Fruit fly (Drosophila melanogaster): ENCODE results near the gene CG34324.

Gene CG34324

dm6 chrX:13457563-13457962 lies at the start of gene CG34324:
Gene CG34324, minus strand, starts transcription at chrX:13457663.
- TF ChIP-seq ttk (optimal IDR thresholded peaks at IDR 0.05) (no peak), insv (optimal IDR thresholded peaks at IDR 0.05) (no peak)

dm6 chrX:13478994-13479393 lies 21.5 kb upstream of the CG34324 start:
- TF ChIP-seq Myc (optimal IDR thresholded peaks at IDR 0.05) (no peak), insv (optimal IDR thresholded peaks at IDR 0.05) (no peak), h (optimal IDR thresholded peaks at IDR 0.05) (no peak), ttk (optimal IDR thresholded peaks at IDR 0.05) (no peak), Sin3A (optimal IDR thresholded peaks at IDR 0.05) (no peak), psq (optimal IDR thresholded peaks at IDR 0.05) (no peak)

dm6 chrX:13450754-13451153 lies 6.7 kb downstream of the CG34324 start:
- TF ChIP-seq h (optimal IDR thresholded peaks at IDR 0.05): no peak
- TF ChIP-seq ttk (optimal IDR thresholded peaks at IDR 0.05): no peak

- TF ChIP-seq Sin3A (optimal IDR thresholded peaks at IDR 0.05) (no peak), Myc (optimal IDR thresholded peaks at IDR 0.05) (no peak), insv (optimal IDR thresholded peaks at IDR 0.05) (no peak), h (optimal IDR thresholded peaks at IDR 0.05) (no peak), psq (optimal IDR thresholded peaks at IDR 0.05) (no peak), ttk (optimal IDR thresholded peaks at IDR 0.05) (no peak)
Measured at dm6 chrX:13447438-13447837, 10.0 kb downstream of the CG34324 start.

dm6 chrX:13445695-13446094 lies 11.8 kb downstream of the CG34324 start, which contains the start of gene Neto:
Gene Neto, plus strand, starts transcription at chrX:13445903.
- TF ChIP-seq insv (optimal IDR thresholded peaks at IDR 0.05) (no peak), psq (optimal IDR thresholded peaks at IDR 0.05) (no peak), h (optimal IDR thresholded peaks at IDR 0.05) (no peak), ttk (optimal IDR thresholded peaks at IDR 0.05) (no peak), Myc (optimal IDR thresholded peaks at IDR 0.05) (no peak), Sin3A (optimal IDR thresholded peaks at IDR 0.05) (no peak)

DNA sequence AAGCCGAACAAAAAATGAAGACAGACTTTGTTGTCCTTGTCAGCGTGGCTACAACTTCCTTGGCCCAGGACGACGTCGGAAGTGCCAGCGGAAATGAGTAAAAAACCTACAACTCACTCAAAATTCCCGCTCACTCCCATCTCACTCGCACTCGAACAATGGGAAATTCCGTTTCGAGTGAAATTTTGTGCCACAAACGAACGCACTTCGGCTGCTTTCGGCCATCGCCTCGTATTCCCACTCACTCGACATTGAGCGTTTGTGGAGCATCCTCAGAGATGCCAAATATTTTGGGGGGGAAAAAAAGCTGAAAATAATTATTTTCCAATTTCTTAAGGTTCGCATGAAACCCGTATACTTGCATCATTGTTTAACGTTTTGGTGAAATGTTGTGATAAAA lies 12.8 kb downstream of the CG34324 start:
- TF ChIP-seq Myc (optimal IDR thresholded peaks at IDR 0.05): no peak
- no peak for TF ChIP-seq h (optimal IDR thresholded peaks at IDR 0.05)
- no peak for TF ChIP-seq Sin3A (optimal IDR thresholded peaks at IDR 0.05)
- no peak for TF ChIP-seq ttk (optimal IDR thresholded peaks at IDR 0.05)
- TF ChIP-seq psq (optimal IDR thresholded peaks at IDR 0.05): no peak
- no peak for TF ChIP-seq insv (optimal IDR thresholded peaks at IDR 0.05)

DNA sequence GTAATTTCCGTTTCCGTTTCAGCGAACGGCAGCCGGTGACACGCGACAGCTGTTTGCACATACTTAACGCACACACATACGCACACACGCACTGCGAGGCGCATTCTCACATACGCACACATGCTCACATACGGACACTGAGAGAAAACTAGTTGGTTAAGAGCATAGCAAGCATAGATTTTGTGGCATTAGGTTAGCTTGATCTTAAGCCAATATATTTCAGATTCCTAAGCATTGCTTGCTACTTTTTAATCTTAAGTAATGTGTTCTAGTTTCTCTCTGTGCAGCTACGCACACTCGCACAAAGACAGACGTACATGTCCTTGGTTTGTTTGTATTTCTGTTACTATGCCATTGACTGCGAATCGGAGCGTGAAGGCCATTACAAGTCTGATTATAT lies 23.4 kb downstream of the CG34324 start:
- TF ChIP-seq ttk (optimal IDR thresholded peaks at IDR 0.05) (no peak), insv (optimal IDR thresholded peaks at IDR 0.05) (no peak), Myc (optimal IDR thresholded peaks at IDR 0.05) (no peak), Sin3A (optimal IDR thresholded peaks at IDR 0.05) (no peak), psq (optimal IDR thresholded peaks at IDR 0.05) (no peak), h (optimal IDR thresholded peaks at IDR 0.05) (no peak)

dm6 chrX:13421059-13421458 lies 36.4 kb downstream of the CG34324 start:
- no peak for TF ChIP-seq h (optimal IDR thresholded peaks at IDR 0.05)
- no peak for TF ChIP-seq ttk (optimal IDR thresholded peaks at IDR 0.05)
- TF ChIP-seq insv (optimal IDR thresholded peaks at IDR 0.05): no peak
- no peak for TF ChIP-seq Myc (optimal IDR thresholded peaks at IDR 0.05)
- no peak for TF ChIP-seq psq (optimal IDR thresholded peaks at IDR 0.05)
- TF ChIP-seq Sin3A (optimal IDR thresholded peaks at IDR 0.05): no peak

- TF ChIP-seq h (optimal IDR thresholded peaks at IDR 0.05) (no peak), Sin3A (optimal IDR thresholded peaks at IDR 0.05) (no peak), insv (optimal IDR thresholded peaks at IDR 0.05) (no peak), ttk (optimal IDR thresholded peaks at IDR 0.05) (no peak), psq (optimal IDR thresholded peaks at IDR 0.05) (no peak), Myc (optimal IDR thresholded peaks at IDR 0.05) (no peak)
Measured at dm6 chrX:13412941-13413613, 44.4 kb downstream of the CG34324 start, which contains the start of the genes CG1998 and Set2. Gene CG1998, minus strand, starts transcription at chrX:13413074. Gene Set2, plus strand, starts transcription at chrX:13413242.

DNA sequence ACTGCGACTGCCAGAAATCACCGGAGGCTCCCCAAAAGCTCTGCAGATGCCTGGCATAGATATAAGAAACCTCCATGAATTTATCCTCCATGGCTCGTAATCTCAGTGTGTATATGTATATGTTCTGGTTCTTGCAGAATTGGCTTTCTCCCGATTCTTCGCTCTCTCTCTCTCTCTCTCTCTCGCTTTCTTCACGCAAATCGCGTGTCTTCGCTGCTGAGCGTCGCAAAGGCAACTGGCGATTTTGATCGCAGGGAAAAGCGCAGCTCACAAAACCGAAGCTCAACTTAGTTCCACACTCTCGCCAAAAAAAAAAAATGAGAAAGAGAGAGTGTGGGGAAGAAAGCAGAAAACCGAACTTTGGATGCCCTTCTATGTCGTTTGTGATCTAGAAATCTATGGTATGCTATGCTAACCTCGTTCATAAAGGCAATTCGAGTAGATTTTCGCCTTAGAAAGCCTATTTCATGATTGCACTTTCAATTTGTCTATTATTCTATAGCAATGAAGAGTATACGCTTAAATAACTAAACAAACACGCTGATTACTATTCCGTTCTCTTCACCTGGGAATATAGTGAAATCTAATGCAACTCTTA lies 46.0 kb downstream of the CG34324 start:
- TF ChIP-seq ttk (optimal IDR thresholded peaks at IDR 0.05) (no peak), Myc (optimal IDR thresholded peaks at IDR 0.05) (no peak), insv (optimal IDR thresholded peaks at IDR 0.05) (no peak), h (optimal IDR thresholded peaks at IDR 0.05) (no peak)

- no peak for TF ChIP-seq Sin3A (optimal IDR thresholded peaks at IDR 0.05)
- TF ChIP-seq Myc (optimal IDR thresholded peaks at IDR 0.05): no peak
- TF ChIP-seq ttk (optimal IDR thresholded peaks at IDR 0.05): no peak
- no peak for TF ChIP-seq h (optimal IDR thresholded peaks at IDR 0.05)
- TF ChIP-seq psq (optimal IDR thresholded peaks at IDR 0.05): no peak
- no peak for TF ChIP-seq insv (optimal IDR thresholded peaks at IDR 0.05)
Measured at dm6 chrX:13410887-13411286, 46.6 kb downstream of the CG34324 start.

DNA sequence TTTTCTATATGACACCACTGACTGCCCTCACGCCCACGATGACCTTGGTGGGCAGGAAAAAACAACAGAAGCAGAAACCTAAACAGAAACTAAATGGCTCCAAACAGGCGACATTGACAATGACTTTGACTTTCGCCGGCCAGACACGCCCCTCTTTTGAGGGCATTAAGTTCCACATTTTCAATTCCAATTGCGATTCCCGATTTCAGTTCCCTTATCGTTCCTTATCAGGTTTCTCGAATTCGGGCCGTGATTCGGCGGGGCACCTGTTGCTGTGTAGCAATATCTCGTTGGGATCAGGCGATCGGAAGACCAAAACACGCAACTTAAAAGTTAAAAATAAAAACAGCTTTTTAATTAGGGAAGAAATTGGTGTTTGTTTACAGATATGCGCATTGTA lies 49.8 kb downstream of the CG34324 start:
- TF ChIP-seq h (optimal IDR thresholded peaks at IDR 0.05) (no peak), insv (optimal IDR thresholded peaks at IDR 0.05) (no peak), Sin3A (optimal IDR thresholded peaks at IDR 0.05) (no peak), ttk (optimal IDR thresholded peaks at IDR 0.05) (no peak), psq (optimal IDR thresholded peaks at IDR 0.05) (no peak)

All from Kc167 (cell line).